Worm (Caenorhabditis elegans) whole organism, young adult: Measurements from ENCODE around the gene col-97.

Experiments used
- B0019.2 ChIP-seq: fragments of 200-800 bp; sonication (Bioruptor generic); conservative IDR thresholded peaks from 2 replicates; pipeline ENCODE4 v1.3.6; 2022; ENCODE audit warnings: missing genetic modification reagents, missing genetic modification characterization, missing compliant biosample characterization
- B0261.1 ChIP-seq: sonication (generic microtip); optimal IDR thresholded peaks from 2 replicates; lab custom pipeline; 2016; ENCODE audit warnings: mild to moderate bottlenecking, missing genetic modification characterization, moderate library complexity, missing compliant biosample characterization
- C06A6.2 ChIP-seq: fragments of 200-800 bp; sonication (Bioruptor generic); conservative IDR thresholded peaks from 2 replicates; pipeline ENCODE4 v1.3.6; 2022; ENCODE audit warnings: missing genetic modification characterization, missing compliant biosample characterization
- F33H1.4 ChIP-seq: fragments of 200-800 bp; sonication (Bioruptor generic); IDR thresholded peaks from 2 replicates; pipeline ENCODE4 v1.3.6; 2022; ENCODE audit warnings: missing genetic modification reagents, missing genetic modification characterization, missing compliant biosample characterization
- K11D2.4 ChIP-seq: fragments of 200-800 bp; sonication (Bioruptor generic); IDR thresholded peaks from 2 replicates; pipeline ENCODE4 v1.3.6; 2022; ENCODE audit warnings: missing genetic modification reagents, missing genetic modification characterization, missing compliant biosample characterization
- K12H6.12 ChIP-seq: fragments of 200-800 bp; sonication (Bioruptor generic); optimal IDR thresholded peaks from 2 replicates; lab custom pipeline; 2018; ENCODE audit warnings: mild to moderate bottlenecking, missing genetic modification characterization, missing compliant biosample characterization
- Y67H2A.10 ChIP-seq: fragments of 200-800 bp; sonication (Bioruptor generic); conservative IDR thresholded peaks from 2 replicates; pipeline ENCODE4 v1.3.6; 2022; ENCODE audit warnings: missing genetic modification reagents, missing genetic modification characterization, missing compliant biosample characterization
- aptf-2 ChIP-seq: fragments of 200-800 bp; sonication (Bioruptor generic); conservative IDR thresholded peaks from 2 replicates; pipeline ENCODE4 v1.3.6; 2022; ENCODE audit warnings: missing genetic modification reagents, missing genetic modification characterization, missing compliant biosample characterization
- atf-7 ChIP-seq: sonication (generic microtip); optimal IDR thresholded peaks from 2 replicates; lab custom pipeline; 2017; ENCODE audit warnings: mild to moderate bottlenecking, missing genetic modification characterization, missing compliant biosample characterization
- attf-3 ChIP-seq: fragments of 200-800 bp; sonication (Bioruptor generic); conservative IDR thresholded peaks from 2 replicates; pipeline ENCODE4 v1.3.6; 2022; ENCODE audit warnings: missing genetic modification reagents, missing genetic modification characterization, missing compliant biosample characterization
- attf-5 ChIP-seq: fragments of 200-800 bp; sonication (Bioruptor generic); optimal IDR thresholded peaks from 2 replicates; lab custom pipeline; 2018; ENCODE audit warnings: mild to moderate bottlenecking, missing genetic modification characterization, missing compliant biosample characterization
- bed-1 ChIP-seq: fragments of 200-800 bp; sonication (Bioruptor generic); IDR thresholded peaks from 2 replicates; pipeline ENCODE4 v1.3.6; 2022; ENCODE audit warnings: missing genetic modification reagents, missing genetic modification characterization, missing compliant biosample characterization
- ceh-100 ChIP-seq: fragments of 200-800 bp; sonication (Bioruptor generic); IDR thresholded peaks from 2 replicates; pipeline ENCODE4 v1.3.6; 2022; ENCODE audit warnings: missing genetic modification reagents, missing genetic modification characterization, missing compliant biosample characterization
- ceh-79 ChIP-seq: sonication (generic microtip); optimal IDR thresholded peaks from 2 replicates; lab custom pipeline; 2017; ENCODE audit warnings: mild to moderate bottlenecking, missing genetic modification characterization, missing compliant biosample characterization
- chd-7 ChIP-seq: sonication (generic microtip); optimal IDR thresholded peaks from 2 replicates; lab custom pipeline; 2016; ENCODE audit warnings: mild to moderate bottlenecking, missing genetic modification characterization, moderate library complexity, missing compliant biosample characterization
- die-1 ChIP-seq: sonication (generic microtip); optimal IDR thresholded peaks from 2 replicates; lab custom pipeline; 2016; ENCODE audit warnings: missing genotype, mild to moderate bottlenecking, missing genetic modification characterization, missing compliant biosample characterization
- dox-1 ChIP-seq: fragments of 200-800 bp; sonication (Bioruptor generic); IDR thresholded peaks from 2 replicates; pipeline ENCODE4 v1.3.6; 2022; ENCODE audit warnings: missing genetic modification reagents, missing genetic modification characterization, missing compliant biosample characterization
- dpl-1 ChIP-seq: fragments of 150-350 bp; optimal IDR thresholded peaks from 2 replicates; lab custom pipeline; 2014; ENCODE audit warnings: missing biosample characterization, missing genetic modification reagents, missing genetic modification characterization
- egl-18 ChIP-seq: fragments of 200-800 bp; sonication (Bioruptor generic); IDR thresholded peaks from 2 replicates; pipeline ENCODE4 v1.3.6; 2022; ENCODE audit warnings: missing genetic modification reagents, missing genetic modification characterization, missing compliant biosample characterization
- egl-44 ChIP-seq: fragments of 200-800 bp; sonication (Bioruptor generic); IDR thresholded peaks from 2 replicates; pipeline ENCODE4 v1.3.6; 2022; ENCODE audit warnings: missing genetic modification reagents, missing genetic modification characterization, missing compliant biosample characterization
- ekl-4 ChIP-seq: fragments of 200-800 bp; sonication (Bioruptor generic); IDR thresholded peaks from 2 replicates; pipeline ENCODE4 v1.3.6; 2022; ENCODE audit warnings: missing genetic modification reagents, missing genetic modification characterization, missing compliant biosample characterization
- fkh-3 ChIP-seq: sonication (generic microtip); optimal IDR thresholded peaks from 2 replicates; lab custom pipeline; 2016; ENCODE audit warnings: mild to moderate bottlenecking, missing genetic modification characterization, missing compliant biosample characterization
- hlh-26 ChIP-seq: fragments of 200-800 bp; sonication (Bioruptor generic); conservative IDR thresholded peaks from 2 replicates; pipeline ENCODE4 v1.3.6; 2022; ENCODE audit warnings: missing genetic modification reagents, missing genetic modification characterization, missing compliant biosample characterization
- hmg-20 ChIP-seq: fragments of 200-800 bp; sonication (Bioruptor generic); IDR thresholded peaks from 2 replicates; pipeline ENCODE4 v1.3.6; 2022; ENCODE audit warnings: missing genetic modification reagents, missing genetic modification characterization, missing compliant biosample characterization
- hsf-1 ChIP-seq: fragments of 200-800 bp; sonication (Bioruptor generic); IDR thresholded peaks from 2 replicates; pipeline ENCODE4 v1.3.6; 2022; ENCODE audit warnings: missing genetic modification reagents, missing genetic modification characterization, missing compliant biosample characterization
- lag-1 ChIP-seq: fragments of 200-800 bp; sonication (Bioruptor generic); IDR thresholded peaks from 2 replicates; pipeline ENCODE4 v1.3.6; 2022; ENCODE audit warnings: missing genetic modification reagents, missing genetic modification characterization, missing compliant biosample characterization
- let-526 ChIP-seq: fragments of 200-800 bp; sonication (Bioruptor generic); IDR thresholded peaks from 2 replicates; pipeline ENCODE4 v1.3.6; 2022; ENCODE audit warnings: missing genetic modification reagents, missing genetic modification characterization, missing compliant biosample characterization
- lin-26 ChIP-seq: fragments of 200-800 bp; sonication (Bioruptor generic); IDR thresholded peaks from 2 replicates; pipeline ENCODE4 v1.3.6; 2022; ENCODE audit warnings: missing genetic modification reagents, missing genetic modification characterization, missing compliant biosample characterization
- lin-35 ChIP-seq, 3 experiments: fragments of 150-350 bp in 2 of 3; sonication (generic microtip) in 1 of 3; optimal IDR thresholded peaks; 2 replicates each; lab custom pipeline; 2014 to 2018; ENCODE audit warnings: missing biosample characterization in 3 of 3, missing genetic modification characterization in 3 of 3, missing genetic modification reagents in 3 of 3
- lir-1 ChIP-seq: fragments of 200-800 bp; sonication (Bioruptor generic); conservative IDR thresholded peaks from 2 replicates; pipeline ENCODE4 v1.3.6; 2022; ENCODE audit warnings: missing genetic modification reagents, missing genetic modification characterization, missing compliant biosample characterization
- lsy-27 ChIP-seq: sonication (generic microtip); optimal IDR thresholded peaks from 2 replicates; lab custom pipeline; 2017; ENCODE audit warnings: missing genetic modification characterization, mild to moderate bottlenecking, missing compliant biosample characterization, antibody characterized with exemption, missing genotype, borderline replicate concordance; ENCODE audit not compliant: insufficient read depth
- madf-3 ChIP-seq: fragments of 200-800 bp; sonication (Bioruptor generic); IDR thresholded peaks from 2 replicates; pipeline ENCODE4 v1.3.6; 2022; ENCODE audit warnings: missing genetic modification reagents, missing genetic modification characterization, missing compliant biosample characterization
- mes-4 ChIP-seq: sonication (generic microtip); optimal IDR thresholded peaks from 2 replicates; lab custom pipeline; 2016; ENCODE audit warnings: missing genotype, missing genetic modification characterization, missing compliant biosample characterization
- mxl-1 ChIP-seq: sonication (generic microtip); optimal IDR thresholded peaks from 2 replicates; lab custom pipeline; 2016; ENCODE audit warnings: missing genetic modification characterization, missing compliant biosample characterization
- nfya-2 ChIP-seq: fragments of 200-800 bp; sonication (Bioruptor generic); IDR thresholded peaks from 2 replicates; pipeline ENCODE4 v1.3.6; 2022; ENCODE audit warnings: missing genetic modification reagents, missing genetic modification characterization, missing compliant biosample characterization
- nhr-120 ChIP-seq: fragments of 200-800 bp; sonication (Bioruptor generic); IDR thresholded peaks from 2 replicates; pipeline ENCODE4 v1.3.6; 2022; ENCODE audit warnings: missing genetic modification characterization, missing compliant biosample characterization
- nhr-27 ChIP-seq: fragments of 200-800 bp; sonication (Bioruptor generic); optimal IDR thresholded peaks from 2 replicates; lab custom pipeline; 2018; ENCODE audit warnings: mild to moderate bottlenecking, missing genetic modification characterization, moderate library complexity, missing compliant biosample characterization
- sdz-38 ChIP-seq: sonication (generic microtip); optimal IDR thresholded peaks from 2 replicates; lab custom pipeline; 2016; ENCODE audit warnings: missing genotype, missing genetic modification characterization, missing compliant biosample characterization
- snpc-1.1 ChIP-seq: sonication (generic microtip); optimal IDR thresholded peaks from 2 replicates; lab custom pipeline; 2017; ENCODE audit warnings: missing genetic modification characterization, mild to moderate bottlenecking, missing compliant biosample characterization, antibody characterized with exemption, moderate library complexity, missing genotype, missing genetic modification reagents; ENCODE audit not compliant: insufficient read depth
- tlf-1 ChIP-seq: fragments of 200-800 bp; sonication (Bioruptor generic); optimal IDR thresholded peaks from 2 replicates; lab custom pipeline; 2018; ENCODE audit warnings: mild to moderate bottlenecking, missing genetic modification characterization, missing compliant biosample characterization
- unc-130 ChIP-seq: sonication (generic microtip); optimal IDR thresholded peaks from 2 replicates; lab custom pipeline; 2016; ENCODE audit warnings: missing genetic modification reagents, missing genetic modification characterization, missing compliant biosample characterization
- zim-3 ChIP-seq: sonication (generic microtip); optimal IDR thresholded peaks from 2 replicates; lab custom pipeline; 2017; ENCODE audit warnings: mild to moderate bottlenecking, missing genetic modification characterization, moderate library complexity, missing compliant biosample characterization
- ztf-18 ChIP-seq: sonication (generic microtip); optimal IDR thresholded peaks from 2 replicates; lab custom pipeline; 2016; ENCODE audit warnings: missing genotype, mild to moderate bottlenecking, missing genetic modification characterization, missing compliant biosample characterization
- ztf-22 ChIP-seq: fragments of 200-800 bp; sonication (Bioruptor generic); optimal IDR thresholded peaks from 2 replicates; lab custom pipeline; 2018; ENCODE audit warnings: mild to moderate bottlenecking, missing genetic modification characterization, moderate library complexity, missing compliant biosample characterization
- ztf-28 ChIP-seq: fragments of 200-800 bp; sonication (Bioruptor generic); IDR thresholded peaks from 2 replicates; pipeline ENCODE4 v1.3.6; 2022; ENCODE audit warnings: missing genetic modification reagents, missing genetic modification characterization, missing compliant biosample characterization

Gene col-97

ce11 chrIII:13031701-13032100, 38.2 kb upstream of the col-97 start, which contains the start of gene F14F7.5:
Gene F14F7.5 (plus strand): TSS chrIII:13032001.
- no peak for TF ChIP-seq lir-1 (GFP tag; lab: Robert Waterston, UW)
- no peak for TF ChIP-seq chd-7 (tag; lab: Kevin White, UChicago)
- TF ChIP-seq tlf-1 (GFP tag; lab: Kevin White, UChicago), result no peak
- TF ChIP-seq snpc-1.1 (tag; lab: Kevin White, UChicago), result no peak
- no peak for TF ChIP-seq egl-18 (GFP tag; lab: Robert Waterston, UW)
- no peak for TF ChIP-seq F33H1.4 (GFP tag; lab: Robert Waterston, UW)
- no peak for TF ChIP-seq egl-44
- TF ChIP-seq, all 124 proteins: peak for 0

ce11 chrIII:13030551-13030950, 37.0 kb upstream of the col-97 start, which contains the start of gene F14F7.7:
Gene F14F7.7 (plus strand): TSS chrIII:13030904.
- TF ChIP-seq lin-35 (GFP tag; optimal IDR thresholded peaks at IDR 0.05; lab: Kevin White, UChicago) (no peak), nhr-27 (tag; lab: Kevin White, UChicago) (no peak), ztf-28 (GFP tag; lab: Robert Waterston, UW) (no peak), let-526 (GFP tag; lab: Robert Waterston, UW) (no peak), K11D2.4 (GFP tag; lab: Robert Waterston, UW) (no peak), madf-3 (no peak)
- TF ChIP-seq, all 124 proteins: peak for 0

DNA sequence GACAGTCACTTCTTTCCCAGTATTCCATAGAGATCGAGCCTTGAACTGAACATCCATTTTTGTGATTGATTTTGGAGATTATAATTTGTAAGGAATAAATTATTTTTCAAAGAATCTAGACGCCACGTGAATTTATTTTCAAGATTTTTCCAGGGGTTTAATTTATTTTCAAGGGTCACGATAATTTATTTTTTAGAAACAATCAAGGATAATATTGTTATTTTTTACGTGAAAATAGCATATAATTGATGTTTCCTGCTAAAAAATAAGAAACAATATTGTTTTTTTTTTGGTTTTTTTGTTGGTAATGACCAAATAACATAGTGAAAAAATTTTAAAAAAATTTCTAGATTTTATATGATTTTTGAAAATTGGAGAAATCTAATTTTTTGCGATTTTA, 36.1 kb upstream of the col-97 start, which contains the start of gene F14F7.4:
Gene F14F7.4 (minus strand): TSS at position 101 of the 400 bp plus-strand sequence.
- no peak for TF ChIP-seq ceh-100
- no peak for TF ChIP-seq fkh-3
- TF ChIP-seq zim-3 (tag; lab: Kevin White, UChicago), result no peak
- no peak for TF ChIP-seq hlh-26 (GFP tag; lab: Robert Waterston, UW)
- TF ChIP-seq nfya-2 (GFP tag; lab: Robert Waterston, UW), result no peak
- TF ChIP-seq C06A6.2 (GFP tag; lab: Robert Waterston, UW), result no peak
- no peak for TF ChIP-seq hmg-20
- TF ChIP-seq dpl-1 (GFP tag; lab: Kevin White, UChicago), result no peak
- TF ChIP-seq Y67H2A.10, result no peak
- TF ChIP-seq B0261.1 (tag; lab: Kevin White, UChicago), result no peak
- TF ChIP-seq mxl-1 (tag; lab: Kevin White, UChicago), result no peak
- no peak for TF ChIP-seq aptf-2
- no peak for TF ChIP-seq atf-7 (tag; lab: Kevin White, UChicago)
- no peak for TF ChIP-seq lin-26 (GFP tag; lab: Robert Waterston, UW)
- TF ChIP-seq mes-4 (tag; lab: Kevin White, UChicago), result no peak
- TF ChIP-seq dox-1 (GFP tag; lab: Robert Waterston, UW), result no peak
- TF ChIP-seq K12H6.12, result no peak

- no peak for TF ChIP-seq hsf-1 (GFP tag; lab: Robert Waterston, UW)
- TF ChIP-seq aptf-2, result no peak
- TF ChIP-seq ztf-22 (GFP tag; lab: Kevin White, UChicago), result no peak
- TF ChIP-seq snpc-1.1 (tag; lab: Kevin White, UChicago), result no peak
- TF ChIP-seq ekl-4 (GFP tag; lab: Robert Waterston, UW), result no peak
- TF ChIP-seq die-1, result no peak
- TF ChIP-seq mes-4 (tag; lab: Kevin White, UChicago), result no peak
- no peak for TF ChIP-seq ztf-18 (tag; lab: Kevin White, UChicago)
- TF ChIP-seq B0019.2 (GFP tag; lab: Robert Waterston, UW), result no peak
- TF ChIP-seq F33H1.4 (GFP tag; lab: Robert Waterston, UW), result no peak
- TF ChIP-seq bed-1, result no peak
- TF ChIP-seq nhr-120 (GFP tag; lab: Robert Waterston, UW), result no peak
- TF ChIP-seq egl-44, result no peak
- no peak for TF ChIP-seq ceh-79
- TF ChIP-seq sdz-38 (tag; lab: Kevin White, UChicago), result no peak
- TF ChIP-seq lsy-27 (tag; lab: Kevin White, UChicago), result no peak
- no peak for TF ChIP-seq unc-130 (GFP tag; lab: Kevin White, UChicago)
- TF ChIP-seq attf-5 (GFP tag; lab: Kevin White, UChicago), result no peak
- TF ChIP-seq attf-3, result no peak
- no peak for TF ChIP-seq lag-1
Measured at ce11 chrIII:13027949-13028348, 34.4 kb upstream of the col-97 start.
